Worm (Caenorhabditis elegans): Measurements from ENCODE around the gene sra-14.

sra-14 gene

DNA sequence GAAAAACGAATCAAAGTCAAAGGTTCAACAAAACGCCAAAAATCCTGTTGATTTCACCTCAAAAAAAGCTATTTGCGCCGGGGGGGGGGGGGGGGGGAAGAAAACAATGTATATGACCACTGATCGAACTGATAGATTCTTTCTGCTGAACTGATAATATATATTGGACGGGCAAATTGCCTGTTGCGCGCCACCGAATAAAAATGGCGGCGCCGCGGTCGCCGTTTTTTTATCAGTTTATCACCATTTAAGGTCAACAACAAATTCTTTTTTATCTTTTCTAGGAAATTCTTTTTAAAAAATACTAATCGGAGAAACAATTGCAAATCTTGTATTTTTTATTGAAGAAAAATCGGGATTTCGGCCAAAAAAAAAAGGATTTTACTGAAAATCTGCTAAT is 5.3 kb upstream of the sra-14 start:
- TF ChIP-seq sdz-38 (tag; optimal IDR thresholded peaks at IDR 0.05) (no peak), tbx-9 (tag; optimal IDR thresholded peaks at IDR 0.05; ENCODE audit: borderline replicate concordance) (no peak), Y79H2A.3 (GFP tag; conservative IDR thresholded peaks at IDR 0.05) (no peak), madf-3 (GFP tag; IDR thresholded peaks at IDR 0.05) (no peak), nhr-80 (tag; optimal IDR thresholded peaks at IDR 0.05) (peak; percentile 49), tbp1 (GFP tag; optimal IDR thresholded peaks at IDR 0.05) (peak; percentile 36), F37B4.10 (GFP tag; IDR thresholded peaks at IDR 0.05) (no peak), C06A6.2 (GFP tag; conservative IDR thresholded peaks at IDR 0.05) (no peak), pha-4 (tag; optimal IDR thresholded peaks at IDR 0.05) (no peak), ZK185.1 (tag; optimal IDR thresholded peaks at IDR 0.05; ENCODE audit: poor library complexity, severe bottlenecking) (no peak), egl-18 (GFP tag; IDR thresholded peaks at IDR 0.05) (no peak), Y67H2A.10 (GFP tag; conservative IDR thresholded peaks at IDR 0.05) (no peak), Y95B8A.8 (GFP tag; IDR thresholded peaks at IDR 0.05) (no peak), egrh-3 (GFP tag; IDR thresholded peaks at IDR 0.05) (peak; percentile 24; the same call in 1 of the 2 replicates)

DNA sequence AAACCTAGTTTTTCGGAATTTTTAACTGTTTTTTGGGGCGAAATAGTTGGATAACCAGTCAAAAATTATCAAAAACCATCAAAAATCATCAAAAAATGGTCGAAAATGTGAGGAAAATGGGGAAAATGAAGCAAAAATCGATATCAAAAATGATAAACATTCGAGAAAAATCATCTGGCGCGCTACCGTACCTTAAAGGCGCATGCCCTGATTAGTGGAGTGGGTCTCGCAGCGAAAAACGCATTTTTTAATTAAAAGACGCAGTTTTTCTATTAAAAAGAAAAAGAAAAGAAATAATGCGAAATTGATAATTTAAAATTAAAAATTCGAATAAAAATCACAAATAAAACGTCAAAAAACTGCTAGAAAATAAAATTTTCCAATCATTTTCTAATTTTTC is 4.7 kb upstream of the sra-14 start, which contains the start of gene F35C5.1:
TSS of gene F35C5.1 (plus strand) at position 399 of the 400 bp plus-strand sequence.
- TF ChIP-seq Y53G8AR.9 (GFP tag; conservative IDR thresholded peaks at IDR 0.05) (no peak), F10E7.11 (tag; optimal IDR thresholded peaks at IDR 0.05) (no peak), madf-10 (tag; optimal IDR thresholded peaks at IDR 0.05) (no peak), F57C9.4 (tag; optimal IDR thresholded peaks at IDR 0.05) (no peak), madf-6 (GFP tag; IDR thresholded peaks at IDR 0.05) (peak; percentile 95), lin-40 (tag; optimal IDR thresholded peaks at IDR 0.05) (no peak), snpc-3.4 (tag; optimal IDR thresholded peaks at IDR 0.05) (peak; percentile 77), him-1 (tag; optimal IDR thresholded peaks at IDR 0.05) (no peak), ccch-3 (GFP tag; optimal IDR thresholded peaks at IDR 0.05) (no peak), ceh-27 (GFP tag; optimal IDR thresholded peaks at IDR 0.05) (no peak), lir-1 (GFP tag; conservative IDR thresholded peaks at IDR 0.05) (no peak), Y95B8A.8 (GFP tag; IDR thresholded peaks at IDR 0.05) (0 out of 2 replicates have a peak, but pooled peaks have one; percentile 46), fkh-3 (tag; optimal IDR thresholded peaks at IDR 0.05) (no peak), die-1 (tag; optimal IDR thresholded peaks at IDR 0.05) (no peak), nhr-179 (tag; optimal IDR thresholded peaks at IDR 0.05) (no peak), ama-1 (optimal IDR thresholded peaks at IDR 0.05) (no peak), ama-1 (GFP tag; optimal IDR thresholded peaks at IDR 0.05) (no peak), efl-1 (GFP tag; optimal IDR thresholded peaks at IDR 0.05) (peak; percentile 87), K11D2.4 (GFP tag; IDR thresholded peaks at IDR 0.05) (no peak), nhr-27 (tag; optimal IDR thresholded peaks at IDR 0.05) (no peak), zim-3 (tag; optimal IDR thresholded peaks at IDR 0.05) (no peak), C06A6.2 (GFP tag; conservative IDR thresholded peaks at IDR 0.05) (no peak), rcor-1 (GFP tag; IDR thresholded peaks at IDR 0.05) (peak; percentile 20; the same call in 1 of the 2 replicates), D2030.7 (GFP tag; IDR thresholded peaks at IDR 0.05) (peak; percentile 78), mcd-1 (GFP tag; IDR thresholded peaks at IDR 0.05) (peak; percentile 43; the same call in 1 of the 2 replicates), Y67H2A.10 (GFP tag; conservative IDR thresholded peaks at IDR 0.05) (no peak), hsf-1 (GFP tag; IDR thresholded peaks at IDR 0.05) (peak; percentile 97), repo-1 (tag; optimal IDR thresholded peaks at IDR 0.05) (no peak), ekl-4 (GFP tag; IDR thresholded peaks at IDR 0.05) (no peak), ztf-6 (GFP tag; IDR thresholded peaks at IDR 0.05) (no peak), akir-1 (GFP tag; optimal IDR thresholded peaks at IDR 0.05) (no peak), ceh-79 (tag; optimal IDR thresholded peaks at IDR 0.05) (no peak), sdz-38 (tag; optimal IDR thresholded peaks at IDR 0.05) (no peak), lag-1 (GFP tag; IDR thresholded peaks at IDR 0.05) (no peak), somi-1 (GFP tag; optimal IDR thresholded peaks at IDR 0.05) (no peak), rpc-1 (optimal IDR thresholded peaks at IDR 0.05) (no peak), rpc-1 (tag; optimal IDR thresholded peaks at IDR 0.05) (no peak), nfyb-1 (GFP tag; IDR thresholded peaks at IDR 0.05) (0 out of 2 replicates have a peak, but pooled peaks have one; percentile 20), F39B2.1 (GFP tag; IDR thresholded peaks at IDR 0.05) (no peak)
